Fruit fly (Drosophila melanogaster): Measurements from ENCODE around the gene SA1.
A peak's percentile ranks its signal among the peaks of the same experiment; 100 is the strongest.

The SA1 gene

dm6 chr2L:6907761-6908160 is 42.5 kb upstream of the SA1 start, which contains the start of the genes Polr1F and Rat1 (continued):
- TF ChIP-seq Max (GFP tag; optimal IDR thresholded peaks at IDR 0.05) (peak; percentile 86), CG10462 (GFP tag; optimal IDR thresholded peaks at IDR 0.05) (no peak), Sry-δ (GFP tag; optimal IDR thresholded peaks at IDR 0.05) (peak; percentile 30), CG30403 (GFP tag; optimal IDR thresholded peaks at IDR 0.05) (peak; percentile 55), CG18476 (GFP tag; optimal IDR thresholded peaks at IDR 0.05) (peak; percentile 43), org-1 (GFP tag; optimal IDR thresholded peaks at IDR 0.05) (no peak), NFAT (GFP tag; IDR thresholded peaks at IDR 0.05) (0 out of 2 replicates have a peak, but pooled peaks have one; percentile 11), Spps (tag; optimal IDR thresholded peaks at IDR 0.05) (no peak), Hand (GFP tag; optimal IDR thresholded peaks at IDR 0.05) (no peak), bab2 (GFP tag; optimal IDR thresholded peaks at IDR 0.05) (no peak), gcm2 (GFP tag; optimal IDR thresholded peaks at IDR 0.05) (no peak), CG8290 (GFP tag; optimal IDR thresholded peaks at IDR 0.05) (no peak), CG8290 (tag; optimal IDR thresholded peaks at IDR 0.05) (peak in 1 of 2 experiments; percentile 3), CG1602 (GFP tag; optimal IDR thresholded peaks at IDR 0.05) (no peak), Hr3 (GFP tag; optimal IDR thresholded peaks at IDR 0.05) (peak; percentile 13), CG6175 (GFP tag; IDR thresholded peaks at IDR 0.05) (no peak), dimm (GFP tag; IDR thresholded peaks at IDR 0.05) (no peak), ab (GFP tag; optimal IDR thresholded peaks at IDR 0.05) (no peak), maf-S (GFP tag; optimal IDR thresholded peaks at IDR 0.05) (no peak), CG6683 (GFP tag; optimal IDR thresholded peaks at IDR 0.05) (no peak), Hsf (GFP tag; optimal IDR thresholded peaks at IDR 0.05) (peak; percentile 19), klu (GFP tag; IDR thresholded peaks at IDR 0.05) (no peak), CG1832 (GFP tag; optimal IDR thresholded peaks at IDR 0.05) (no peak), Myb (GFP tag; optimal IDR thresholded peaks at IDR 0.05) (peak; percentile 7), aop (GFP tag; IDR thresholded peaks at IDR 0.05) (no peak), lmd (GFP tag; IDR thresholded peaks at IDR 0.05) (0 out of 2 replicates have a peak, but pooled peaks have one; percentile 8), CG17328 (GFP tag; IDR thresholded peaks at IDR 0.05) (no peak), hth (optimal IDR thresholded peaks at IDR 0.05) (no peak), CG5953 (GFP tag; IDR thresholded peaks at IDR 0.05) (no peak), chif (GFP tag; optimal IDR thresholded peaks at IDR 0.05) (peak in 1 of 2 experiments; percentile 31), usp (GFP tag; optimal IDR thresholded peaks at IDR 0.05) (no peak), MESR4 (GFP tag; optimal IDR thresholded peaks at IDR 0.05) (peak; percentile 47), bigmax (GFP tag; optimal IDR thresholded peaks at IDR 0.05) (no peak), salm (tag; optimal IDR thresholded peaks at IDR 0.05) (no peak), exex (tag; optimal IDR thresholded peaks at IDR 0.05) (no peak), CG9727 (GFP tag; optimal IDR thresholded peaks at IDR 0.05) (peak; percentile 19), CG12155 (GFP tag; optimal IDR thresholded peaks at IDR 0.05) (peak; percentile 19), tap (tag; optimal IDR thresholded peaks at IDR 0.05) (no peak), B-H1 (GFP tag; IDR thresholded peaks at IDR 0.05) (no peak), kni (GFP tag; optimal IDR thresholded peaks at IDR 0.05) (no peak), knrl (GFP tag; IDR thresholded peaks at IDR 0.05; ENCODE audit: partially characterized antibody) (peak; percentile 20; the same call in 1 of the 3 replicates), CG3281 (GFP tag; optimal IDR thresholded peaks at IDR 0.05) (peak; percentile 2), CG15011 (GFP tag; optimal IDR thresholded peaks at IDR 0.05) (no peak), CG42726 (GFP tag; IDR thresholded peaks at IDR 0.05; ENCODE audit: partially characterized antibody) (no peak), CG12391 (tag; optimal IDR thresholded peaks at IDR 0.05) (peak; percentile 79), CG11723 (GFP tag; optimal IDR thresholded peaks at IDR 0.05) (no peak), mam (GFP tag; optimal IDR thresholded peaks at IDR 0.05) (peak; percentile 39), sisA (GFP tag; IDR thresholded peaks at IDR 0.05) (no peak), CG8089 (GFP tag; optimal IDR thresholded peaks at IDR 0.05) (no peak), Rx (GFP tag; IDR thresholded peaks at IDR 0.05) (no peak), Dp (GFP tag; optimal IDR thresholded peaks at IDR 0.05) (peak; percentile 53), tin (GFP tag; optimal IDR thresholded peaks at IDR 0.05) (peak; percentile 15), CG10654 (GFP tag; optimal IDR thresholded peaks at IDR 0.05) (peak; percentile 29)

All from whole organism, embryonic.